Worm (Caenorhabditis elegans) whole organism, L2 larva: ENCODE measurements around the gene srg-69.
A peak's percentile ranks its signal among the peaks of the same experiment; 100 is the strongest.

Experiments
- C34F6.9 ChIP-seq: fragments of 150-350 bp; optimal IDR thresholded peaks from 2 replicates; lab custom pipeline; 2014; ENCODE audit warnings: missing biosample characterization, missing genetic modification characterization
- F13H6.1 ChIP-seq: sonication (generic microtip); optimal IDR thresholded peaks from 2 replicates; lab custom pipeline; 2016; ENCODE audit warnings: missing genetic modification characterization, missing compliant biosample characterization
- R02D3.7 ChIP-seq: fragments of 150-350 bp; optimal IDR thresholded peaks from 2 replicates; lab custom pipeline; 2014; ENCODE audit warnings: missing biosample characterization, missing genetic modification characterization
- Y55F3AM.14 ChIP-seq: fragments of 200-800 bp; sonication (Bioruptor generic); optimal IDR thresholded peaks from 2 replicates; lab custom pipeline; 2018; ENCODE audit warnings: mild to moderate bottlenecking, missing genetic modification characterization, missing compliant biosample characterization
- ZK546.5 ChIP-seq: sonication (generic microtip); optimal IDR thresholded peaks from 2 replicates; lab custom pipeline; 2017; ENCODE audit warnings: missing biosample characterization, missing genetic modification characterization
- alr-1 ChIP-seq: fragments of 150-350 bp; optimal IDR thresholded peaks from 2 replicates; lab custom pipeline; 2014; ENCODE audit warnings: missing biosample characterization, missing genetic modification characterization
- aly-2 ChIP-seq: fragments of 150-350 bp; optimal IDR thresholded peaks from 2 replicates; lab custom pipeline; 2014; ENCODE audit warnings: missing biosample characterization, missing genetic modification characterization
- ama-1 ChIP-seq: fragments of 150-350 bp; optimal IDR thresholded peaks from 2 replicates; lab custom pipeline; 2018; ENCODE audit warnings: inconsistent platforms
- blmp-1 ChIP-seq: sonication (generic microtip); optimal IDR thresholded peaks from 2 replicates; lab custom pipeline; 2017; ENCODE audit warnings: missing genetic modification characterization, mild to moderate bottlenecking, missing compliant biosample characterization, antibody characterized with exemption, moderate library complexity; ENCODE audit not compliant: insufficient read depth
- ceh-16 ChIP-seq: fragments of 150-350 bp; optimal IDR thresholded peaks from 2 replicates; lab custom pipeline; 2014; ENCODE audit warnings: missing biosample characterization, missing genetic modification characterization
- ceh-82 ChIP-seq: fragments of 150-350 bp; optimal IDR thresholded peaks from 2 replicates; lab custom pipeline; 2014; ENCODE audit warnings: missing biosample characterization, missing genetic modification characterization
- crh-2 ChIP-seq: sonication (generic microtip); optimal IDR thresholded peaks from 2 replicates; lab custom pipeline; 2017; ENCODE audit warnings: missing biosample characterization, missing genetic modification characterization
- dmd-4 ChIP-seq: sonication (generic microtip); optimal IDR thresholded peaks from 2 replicates; lab custom pipeline; 2017; ENCODE audit warnings: missing biosample characterization, missing genetic modification characterization
- egl-27 ChIP-seq: sonication (generic microtip); optimal IDR thresholded peaks from 3 replicates; lab custom pipeline; 2017; ENCODE audit warnings: missing biosample characterization, missing genetic modification reagents, missing genetic modification characterization
- fos-1 ChIP-seq: fragments of 150-350 bp; optimal IDR thresholded peaks from 2 replicates; lab custom pipeline; 2014; ENCODE audit warnings: missing biosample characterization, missing genetic modification characterization
- gmeb-1 ChIP-seq: fragments of 150-350 bp; optimal IDR thresholded peaks from 2 replicates; lab custom pipeline; 2014; ENCODE audit warnings: missing biosample characterization, missing genetic modification characterization
- lin-11 ChIP-seq: fragments of 150-350 bp; sonication (generic microtip); optimal IDR thresholded peaks from 2 replicates; lab custom pipeline; 2014; ENCODE audit warnings: missing biosample characterization, missing genetic modification characterization, inconsistent platforms, mixed read lengths
- lin-13 ChIP-seq: fragments of 150-350 bp; optimal IDR thresholded peaks from 2 replicates; lab custom pipeline; 2014; ENCODE audit warnings: missing biosample characterization, missing genetic modification reagents, missing genetic modification characterization
- lin-39 ChIP-seq: fragments of 150-350 bp; optimal IDR thresholded peaks from 2 replicates; lab custom pipeline; 2014; ENCODE audit warnings: missing biosample characterization, missing genetic modification reagents, missing genetic modification characterization
- lsy-2 ChIP-seq, 2 experiments: fragments of 150-350 bp in 1 of 2; sonication (generic microtip) in 1 of 2; optimal IDR thresholded peaks; 2 replicates each; lab custom pipeline; 2014 to 2017; ENCODE audit warnings: missing biosample characterization in 2 of 2, missing genetic modification characterization in 2 of 2
- mab-5 ChIP-seq: fragments of 150-350 bp; optimal IDR thresholded peaks from 2 replicates; lab custom pipeline; 2014; ENCODE audit warnings: missing biosample characterization, missing genetic modification characterization
- mbf-1 ChIP-seq: sonication (generic microtip); optimal IDR thresholded peaks from 2 replicates; lab custom pipeline; 2017; ENCODE audit warnings: missing biosample characterization, missing genetic modification characterization
- mdl-1 ChIP-seq, 2 experiments: fragments of 150-350 bp in 1 of 2; sonication (generic microtip) in 1 of 2; optimal IDR thresholded peaks; 2 replicates each; lab custom pipeline; 2017; ENCODE audit warnings: missing biosample characterization in 2 of 2, missing genetic modification characterization in 2 of 2
- nhr-10 ChIP-seq: sonication (generic microtip); optimal IDR thresholded peaks from 2 replicates; lab custom pipeline; 2017; ENCODE audit warnings: missing biosample characterization, missing genetic modification characterization
- nhr-11 ChIP-seq: fragments of 150-350 bp; optimal IDR thresholded peaks from 2 replicates; lab custom pipeline; 2014; ENCODE audit warnings: missing biosample characterization, missing genetic modification characterization
- nhr-12 ChIP-seq: fragments of 150-350 bp; optimal IDR thresholded peaks from 2 replicates; lab custom pipeline; 2014; ENCODE audit warnings: missing biosample characterization, missing genetic modification characterization
- nhr-129 ChIP-seq: fragments of 150-350 bp; optimal IDR thresholded peaks from 2 replicates; lab custom pipeline; 2014; ENCODE audit warnings: missing biosample characterization, missing genetic modification characterization
- nhr-21 ChIP-seq: fragments of 150-350 bp; optimal IDR thresholded peaks from 2 replicates; lab custom pipeline; 2014; ENCODE audit warnings: missing biosample characterization, missing genetic modification characterization
- nhr-23 ChIP-seq: fragments of 150-350 bp; optimal IDR thresholded peaks from 2 replicates; lab custom pipeline; 2014; ENCODE audit warnings: missing biosample characterization, missing genetic modification reagents, missing genetic modification characterization
- nhr-237 ChIP-seq: fragments of 150-350 bp; optimal IDR thresholded peaks from 2 replicates; lab custom pipeline; 2014; ENCODE audit warnings: missing biosample characterization, missing genetic modification characterization
- nhr-25 ChIP-seq: fragments of 150-350 bp; sonication (generic microtip); optimal IDR thresholded peaks from 3 replicates; lab custom pipeline; 2014; ENCODE audit warnings: missing biosample characterization, missing genetic modification characterization
- nhr-6 ChIP-seq: fragments of 150-350 bp; optimal IDR thresholded peaks from 2 replicates; lab custom pipeline; 2014; ENCODE audit warnings: missing biosample characterization, missing genetic modification characterization
- nhr-77 ChIP-seq: fragments of 150-350 bp; optimal IDR thresholded peaks from 2 replicates; lab custom pipeline; 2014; ENCODE audit warnings: missing biosample characterization, missing genetic modification characterization
- peb-1 ChIP-seq: fragments of 150-350 bp; optimal IDR thresholded peaks from 2 replicates; lab custom pipeline; 2014; ENCODE audit warnings: missing biosample characterization, missing genetic modification characterization
- sem-4 ChIP-seq: fragments of 150-350 bp; optimal IDR thresholded peaks from 2 replicates; lab custom pipeline; 2014; ENCODE audit warnings: missing biosample characterization, missing genetic modification reagents, missing genetic modification characterization
- skn-1 ChIP-seq: sonication (generic microtip); optimal IDR thresholded peaks from 2 replicates; lab custom pipeline; 2017; ENCODE audit warnings: missing biosample characterization, missing genetic modification characterization
- sma-3 ChIP-seq: sonication (generic microtip); optimal IDR thresholded peaks from 2 replicates; lab custom pipeline; 2016; ENCODE audit warnings: missing genetic modification reagents, missing genetic modification characterization, missing compliant biosample characterization
- sma-9 ChIP-seq, 2 experiments: fragments of 150-350 bp in 1 of 2; sonication (generic microtip) in 1 of 2; optimal IDR thresholded peaks; 2 replicates each; lab custom pipeline; 2014 to 2016; ENCODE audit warnings: missing genetic modification characterization in 2 of 2, mild to moderate bottlenecking in 1 of 2, missing biosample characterization in 1 of 2, missing compliant biosample characterization in 1 of 2, missing genetic modification reagents in 1 of 2, moderate library complexity in 1 of 2
- unc-39 ChIP-seq: fragments of 150-350 bp; optimal IDR thresholded peaks from 2 replicates; lab custom pipeline; 2014; ENCODE audit warnings: missing biosample characterization, missing genetic modification characterization
- unc-55 ChIP-seq: fragments of 150-350 bp; sonication (generic microtip); optimal IDR thresholded peaks from 3 replicates; lab custom pipeline; 2014; ENCODE audit warnings: missing biosample characterization, missing genetic modification reagents, missing genetic modification characterization
- ztf-1 ChIP-seq: fragments of 200-800 bp; sonication (Bioruptor generic); conservative IDR thresholded peaks from 2 replicates; pipeline ENCODE4 v1.3.6; 2022; ENCODE audit warnings: missing genetic modification characterization, missing compliant biosample characterization
- ztf-11 ChIP-seq: sonication (generic microtip); optimal IDR thresholded peaks from 2 replicates; lab custom pipeline; 2017; ENCODE audit warnings: missing biosample characterization, missing genetic modification characterization

srg-69 gene

DNA sequence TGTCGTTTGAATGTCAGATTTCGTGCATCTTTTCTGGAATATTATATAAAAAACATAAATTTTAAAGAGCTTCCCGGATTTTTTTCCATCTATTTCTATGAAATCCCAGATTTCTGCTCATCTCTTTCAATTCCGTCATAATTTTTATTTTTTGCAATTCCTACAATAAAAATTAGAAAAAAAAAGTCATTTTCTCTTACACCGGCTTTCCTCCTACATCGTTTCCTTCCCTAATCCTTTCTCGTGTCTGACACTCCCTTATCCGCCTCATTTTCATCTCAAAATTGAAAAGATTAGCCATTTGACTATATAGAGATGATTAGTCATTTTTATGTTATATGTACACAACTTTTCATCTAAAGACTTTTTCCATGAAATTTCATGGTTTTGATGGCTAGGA lies 44.7 kb upstream of the srg-69 start:
- TF ChIP-seq ceh-16 (no peak), nhr-129 (tag; lab: Kevin White, UChicago) (no peak), nhr-12 (tag; lab: Kevin White, UChicago) (no peak), dmd-4 (tag; lab: Kevin White, UChicago) (no peak), mab-5 (tag; lab: Kevin White, UChicago) (no peak), ztf-11 (tag; lab: Kevin White, UChicago) (no peak), blmp-1 (no peak), lin-11 (tag; lab: Kevin White, UChicago) (no peak), F13H6.1 (tag; lab: Kevin White, UChicago) (no peak), mbf-1 (tag; lab: Kevin White, UChicago) (no peak), unc-39 (tag; lab: Kevin White, UChicago) (no peak), ztf-1 (GFP tag; lab: Robert Waterston, UW) (no peak), skn-1 (tag; lab: Kevin White, UChicago) (no peak), peb-1 (no peak), nhr-10 (tag; lab: Kevin White, UChicago) (no peak)

DNA sequence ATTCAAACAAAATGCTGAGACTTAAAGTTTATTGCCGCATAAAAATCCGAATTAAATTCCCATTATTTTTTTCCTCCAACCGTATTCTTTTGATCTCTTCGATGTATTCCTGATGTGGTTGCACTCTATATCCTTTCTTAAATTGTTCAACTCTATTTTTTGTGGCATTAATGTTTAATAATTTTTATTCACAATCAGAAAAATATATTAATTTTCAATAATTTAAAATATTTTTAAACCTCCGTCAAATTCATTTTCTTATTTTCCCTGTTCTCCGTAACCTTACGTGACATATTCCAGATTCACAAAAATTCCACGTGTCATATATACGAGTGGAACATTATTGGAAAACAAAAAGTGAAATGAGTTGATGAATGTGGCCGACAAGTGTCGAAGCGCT lies 43.7 kb upstream of the srg-69 start, which contains the start of gene gcy-12:
Gene gcy-12 (plus strand): TSS at position 301 of the 400 bp plus-strand sequence.
- TF ChIP-seq C34F6.9 (tag; lab: Kevin White, UChicago) (no peak), ztf-1 (GFP tag; lab: Robert Waterston, UW) (no peak), sem-4 (tag; lab: Kevin White, UChicago) (no peak), mab-5 (tag; lab: Kevin White, UChicago) (no peak), peb-1 (no peak), unc-39 (tag; lab: Kevin White, UChicago) (no peak), ztf-11 (tag; lab: Kevin White, UChicago) (no peak), Y55F3AM.14 (GFP tag; lab: Kevin White, UChicago) (no peak), R02D3.7 (tag; lab: Kevin White, UChicago) (no peak), nhr-21 (tag; lab: Kevin White, UChicago) (no peak), nhr-77 (tag; lab: Kevin White, UChicago) (no peak), nhr-23 (tag; lab: Kevin White, UChicago) (no peak), lin-11 (tag; lab: Kevin White, UChicago) (no peak), lin-13 (GFP tag; lab: Kevin White, UChicago) (no peak), nhr-12 (tag; lab: Kevin White, UChicago) (no peak), gmeb-1 (no peak), mdl-1 (tag; optimal IDR thresholded peaks at IDR 0.05; lab: Kevin White, UChicago) (no peak)

- no peak for TF ChIP-seq R02D3.7 (tag; lab: Kevin White, UChicago)
- no peak for TF ChIP-seq nhr-21 (tag; lab: Kevin White, UChicago)
- TF ChIP-seq ztf-11 (tag; lab: Kevin White, UChicago): no peak
- TF ChIP-seq gmeb-1: peak; percentile 13
- TF ChIP-seq dmd-4 (tag; lab: Kevin White, UChicago): no peak
- TF ChIP-seq Y55F3AM.14 (GFP tag; lab: Kevin White, UChicago): no peak
- TF ChIP-seq egl-27 (tag; lab: Kevin White, UChicago): peak; percentile 14
- TF ChIP-seq unc-39 (tag; lab: Kevin White, UChicago): no peak
- peak; percentile 3 for TF ChIP-seq nhr-25 (tag; lab: Kevin White, UChicago)
- peak; percentile 26 for TF ChIP-seq crh-2 (tag; lab: Kevin White, UChicago)
- TF ChIP-seq nhr-12 (tag; lab: Kevin White, UChicago): no peak
- TF ChIP-seq lin-13 (GFP tag; lab: Kevin White, UChicago): no peak
- TF ChIP-seq ztf-1 (GFP tag; lab: Robert Waterston, UW): no peak
- TF ChIP-seq nhr-6 (tag; lab: Kevin White, UChicago): peak; percentile 18
- no peak for TF ChIP-seq aly-2 (tag; lab: Kevin White, UChicago)
- TF ChIP-seq ZK546.5 (tag; lab: Kevin White, UChicago): no peak
- peak in 1 of 2 experiments; percentile 8 for TF ChIP-seq lsy-2 (tag; optimal IDR thresholded peaks at IDR 0.05; lab: Kevin White, UChicago)
- TF ChIP-seq F13H6.1 (tag; lab: Kevin White, UChicago): peak; percentile 47
- TF ChIP-seq sma-9 (GFP tag; optimal IDR thresholded peaks at IDR 0.05; lab: Kevin White, UChicago): peak; percentile 43
- no peak for TF ChIP-seq sma-9 (tag; optimal IDR thresholded peaks at IDR 0.05; lab: Kevin White, UChicago)
- TF ChIP-seq nhr-237 (tag; lab: Kevin White, UChicago): no peak
- TF ChIP-seq alr-1 (tag; lab: Kevin White, UChicago): no peak
- TF ChIP-seq nhr-23 (tag; lab: Kevin White, UChicago): no peak
- peak; percentile 39 for TF ChIP-seq C34F6.9 (tag; lab: Kevin White, UChicago)
- TF ChIP-seq blmp-1: peak; percentile 8
- no peak for TF ChIP-seq skn-1 (tag; lab: Kevin White, UChicago)
- peak; percentile 84 for TF ChIP-seq fos-1 (tag; lab: Kevin White, UChicago)
- no peak for TF ChIP-seq nhr-77 (tag; lab: Kevin White, UChicago)
- peak; percentile 5 for TF ChIP-seq unc-55 (GFP tag; lab: Kevin White, UChicago)
- TF ChIP-seq sma-3: peak; percentile 24
- no peak for TF ChIP-seq nhr-11 (tag; lab: Kevin White, UChicago)
- no peak for TF ChIP-seq lin-39
- peak; percentile 52 for TF ChIP-seq nhr-129 (tag; lab: Kevin White, UChicago)
- no peak for TF ChIP-seq ama-1 (lab: Kevin White, UChicago)
- TF ChIP-seq ceh-82 (tag; lab: Kevin White, UChicago): no peak
These were observed 35.1 kb upstream of the srg-69 start for ce11 chrII:5320205-5320951.
